Worm (Caenorhabditis elegans) whole organism, L4 larva: Measurements from ENCODE around the gene F54C8.6.

Experiments used
- F49E8.2 ChIP-seq: sonication (generic microtip); optimal IDR thresholded peaks from 2 replicates; lab custom pipeline; 2016; ENCODE audit warnings: missing compliant biosample characterization, mild to moderate bottlenecking, missing genetic modification characterization, borderline replicate concordance
- R02D3.7 ChIP-seq: fragments of 150-350 bp; sonication (generic microtip); optimal IDR thresholded peaks from 3 replicates; lab custom pipeline; 2014; ENCODE audit warnings: missing biosample characterization, missing genetic modification characterization
- ama-1 ChIP-seq: fragments of 150-350 bp; optimal IDR thresholded peaks from 2 replicates; lab custom pipeline; 2014; ENCODE audit warnings: inconsistent platforms, mixed read lengths
- daf-16 ChIP-seq, 3 experiments: sonication (generic microtip); optimal IDR thresholded peaks; 2 replicates each; lab custom pipeline; 2016 to 2017; ENCODE audit warnings: missing genetic modification characterization in 3 of 3, missing genetic modification reagents in 3 of 3, mild to moderate bottlenecking in 2 of 3, missing compliant biosample characterization in 2 of 3, missing biosample characterization in 1 of 3, moderate library complexity in 1 of 3
- daf-8 ChIP-seq: fragments of 200-800 bp; sonication (Bioruptor generic); IDR thresholded peaks from 2 replicates; pipeline ENCODE4 v1.3.6; 2022; ENCODE audit warnings: missing genetic modification characterization, missing compliant biosample characterization
- fos-1 ChIP-seq: fragments of 150-350 bp; optimal IDR thresholded peaks from 2 replicates; lab custom pipeline; 2014; ENCODE audit warnings: missing biosample characterization, missing genetic modification characterization
- jun-1 ChIP-seq: fragments of 150-350 bp; optimal IDR thresholded peaks from 2 replicates; lab custom pipeline; 2014; ENCODE audit warnings: missing biosample characterization, missing genetic modification reagents, missing genetic modification characterization
- nhr-11 ChIP-seq: fragments of 150-350 bp; optimal IDR thresholded peaks from 2 replicates; lab custom pipeline; 2014; ENCODE audit warnings: missing biosample characterization, missing genetic modification characterization
- nhr-6 ChIP-seq: fragments of 150-350 bp; optimal IDR thresholded peaks from 2 replicates; lab custom pipeline; 2014; ENCODE audit warnings: missing biosample characterization, missing genetic modification characterization
- pqm-1 ChIP-seq: sonication (generic microtip); optimal IDR thresholded peaks from 2 replicates; lab custom pipeline; 2017; ENCODE audit warnings: missing biosample characterization, missing genetic modification characterization
- snpc-4 ChIP-seq: fragments of 150-350 bp; optimal IDR thresholded peaks from 2 replicates; lab custom pipeline; 2014; ENCODE audit warnings: missing biosample characterization, missing genetic modification characterization
- zag-1 ChIP-seq: fragments of 150-350 bp; optimal IDR thresholded peaks from 2 replicates; lab custom pipeline; 2014; ENCODE audit warnings: missing biosample characterization, missing genetic modification characterization

ce11 chrIII:9494209-9494608 lies 44.5 kb upstream of the F54C8.6 start:
- no peak for TF ChIP-seq daf-16 (GFP tag; optimal IDR thresholded peaks at IDR 0.05; lab: Kevin White, UChicago)
- TF ChIP-seq daf-16 (tag; optimal IDR thresholded peaks at IDR 0.05; lab: Kevin White, UChicago) = no peak
- no peak for TF ChIP-seq fos-1 (tag; lab: Kevin White, UChicago)
- TF ChIP-seq zag-1 = no peak
- TF ChIP-seq nhr-11 (tag; lab: Kevin White, UChicago) = no peak
- no peak for TF ChIP-seq snpc-4 (tag; lab: Kevin White, UChicago)
- TF ChIP-seq jun-1 = no peak
- TF ChIP-seq daf-8 (GFP tag; lab: Robert Waterston, UW) = no peak
- no peak for TF ChIP-seq pqm-1 (tag; lab: Kevin White, UChicago)
- no peak for TF ChIP-seq nhr-6
- TF ChIP-seq F49E8.2 (tag; lab: Kevin White, UChicago) = no peak
- TF ChIP-seq ama-1 (lab: Kevin White, UChicago) = no peak
- no peak for TF ChIP-seq R02D3.7 (tag; lab: Kevin White, UChicago)
